Fruit fly (Drosophila melanogaster) whole organism, embryonic: ENCODE results near the gene mts.
A peak's percentile ranks its signal among the peaks of the same experiment; 100 is the strongest.

ENCODE experiments used
- Ada2b ChIP-seq: fragments of 200-800 bp; sonication (Bioruptor generic); IDR thresholded peaks from 2 replicates; pipeline ENCODE4 v1.3.6; 2022; ENCODE audit warnings: missing biosample characterization, missing genetic modification characterization
- Adf1 ChIP-seq: fragments of 200-800 bp; sonication (Bioruptor generic); IDR thresholded peaks from 2 replicates; pipeline ENCODE4 v1.3.6; 2022; ENCODE audit warnings: missing biosample characterization, missing genetic modification characterization
- B-H1 ChIP-seq: fragments of 200-800 bp; sonication (Bioruptor generic); IDR thresholded peaks from 3 replicates; pipeline ENCODE4 v1.3.6; 2022; ENCODE audit warnings: missing biosample characterization, missing genetic modification characterization
- Bgb ChIP-seq: fragments of 200-800 bp; sonication (Bioruptor generic); IDR thresholded peaks from 2 replicates; pipeline ENCODE4 v1.3.6; 2022; ENCODE audit warnings: missing biosample characterization, missing genetic modification characterization; ENCODE audit not compliant: partially characterized antibody
- Bteb2 ChIP-seq: fragments of 200-800 bp; sonication (Bioruptor generic); optimal IDR thresholded peaks from 2 replicates; lab custom pipeline; 2016; ENCODE audit warnings: missing biosample characterization, missing genetic modification characterization
- CG10274 ChIP-seq: fragments of 200-800 bp; sonication (Bioruptor generic); optimal IDR thresholded peaks from 3 replicates; lab custom pipeline; 2017; ENCODE audit warnings: missing biosample characterization, mild to moderate bottlenecking, missing genetic modification characterization
- CG10959 ChIP-seq: fragments of 200-800 bp; sonication (Bioruptor generic); IDR thresholded peaks from 2 replicates; pipeline ENCODE4 v1.3.6; 2022; ENCODE audit warnings: missing biosample characterization, missing genetic modification characterization
- CG11093 ChIP-seq: fragments of 200-800 bp; sonication (Bioruptor generic); IDR thresholded peaks from 3 replicates; pipeline ENCODE4 v1.3.6; 2022; ENCODE audit warnings: missing biosample characterization, missing genetic modification characterization
- CG13775 ChIP-seq: fragments of 200-800 bp; sonication (Bioruptor generic); optimal IDR thresholded peaks from 3 replicates; lab custom pipeline; 2017; ENCODE audit warnings: missing biosample characterization, mild to moderate bottlenecking, missing genetic modification characterization
- CG13894 ChIP-seq: fragments of 200-800 bp; sonication (Bioruptor generic); optimal IDR thresholded peaks from 3 replicates; lab custom pipeline; 2018; ENCODE audit warnings: missing biosample characterization, mild to moderate bottlenecking, missing genetic modification characterization, moderate library complexity
- CG14014 ChIP-seq: fragments of 200-800 bp; sonication (Bioruptor generic); IDR thresholded peaks from 2 replicates; pipeline ENCODE4 v1.3.6; 2022; ENCODE audit warnings: missing biosample characterization, missing genetic modification characterization
- CG14050 ChIP-seq: fragments of 200-800 bp; sonication (Bioruptor generic); IDR thresholded peaks from 3 replicates; pipeline ENCODE4 v1.3.6; 2022; ENCODE audit warnings: missing biosample characterization, missing genetic modification characterization
- CG14667 ChIP-seq: fragments of 200-800 bp; sonication (Bioruptor generic); IDR thresholded peaks from 2 replicates; pipeline ENCODE4 v1.3.6; 2022; ENCODE audit warnings: missing biosample characterization, missing genetic modification characterization
- CG1647 ChIP-seq: fragments of 200-800 bp; sonication (Bioruptor generic); optimal IDR thresholded peaks from 3 replicates; lab custom pipeline; 2016; ENCODE audit warnings: missing biosample characterization, missing genetic modification characterization
- CG17912 ChIP-seq: fragments of 200-800 bp; sonication (Bioruptor generic); optimal IDR thresholded peaks from 2 replicates; lab custom pipeline; 2018; ENCODE audit warnings: missing biosample characterization, mild to moderate bottlenecking, missing genetic modification characterization
- CG3407 ChIP-seq: fragments of 200-800 bp; sonication (Bioruptor generic); optimal IDR thresholded peaks from 2 replicates; lab custom pipeline; 2018; ENCODE audit warnings: missing biosample characterization, mild to moderate bottlenecking, missing genetic modification characterization
- CG42726 ChIP-seq: fragments of 200-800 bp; sonication (Bioruptor generic); IDR thresholded peaks from 2 replicates; pipeline ENCODE4 v1.3.6; 2022; ENCODE audit warnings: missing biosample characterization, missing genetic modification characterization; ENCODE audit not compliant: partially characterized antibody
- CG4424 ChIP-seq: fragments of 200-800 bp; sonication (Bioruptor generic); optimal IDR thresholded peaks from 3 replicates; lab custom pipeline; 2016; ENCODE audit warnings: missing biosample characterization, missing genetic modification characterization
- CG6683 ChIP-seq: fragments of 200-800 bp; sonication (Bioruptor generic); optimal IDR thresholded peaks from 2 replicates; lab custom pipeline; 2017; ENCODE audit warnings: missing biosample characterization, mild to moderate bottlenecking, missing genetic modification characterization, missing genetic modification reagents
- CG8924 ChIP-seq: fragments of 200-800 bp; optimal IDR thresholded peaks from 3 replicates; lab custom pipeline; 2019; ENCODE audit warnings: missing biosample characterization, mild to moderate bottlenecking, missing genetic modification characterization, moderate library complexity
- Dp ChIP-seq: fragments of 200-800 bp; sonication (Bioruptor generic); optimal IDR thresholded peaks from 2 replicates; lab custom pipeline; 2018; ENCODE audit warnings: missing biosample characterization, mild to moderate bottlenecking, missing genetic modification characterization, moderate library complexity
- Myb ChIP-seq: fragments of 200-800 bp; sonication (Bioruptor generic); optimal IDR thresholded peaks from 2 replicates; lab custom pipeline; 2016; ENCODE audit warnings: missing biosample characterization, missing genetic modification characterization
- Nf-YA ChIP-seq: fragments of 200-800 bp; sonication (Bioruptor generic); IDR thresholded peaks from 2 replicates; pipeline ENCODE4 v1.3.6; 2022; ENCODE audit warnings: missing biosample characterization, missing genetic modification characterization
- Opbp ChIP-seq: fragments of 200-800 bp; sonication (Bioruptor generic); IDR thresholded peaks from 3 replicates; pipeline ENCODE4 v1.3.6; 2022; ENCODE audit warnings: missing biosample characterization, missing genetic modification characterization; ENCODE audit not compliant: partially characterized antibody
- Sry-δ ChIP-seq: fragments of 200-800 bp; sonication (Bioruptor generic); optimal IDR thresholded peaks from 2 replicates; lab custom pipeline; 2016; ENCODE audit warnings: missing biosample characterization, missing genetic modification characterization
- TFAM ChIP-seq: fragments of 200-800 bp; sonication (Bioruptor generic); optimal IDR thresholded peaks from 2 replicates; lab custom pipeline; 2017; ENCODE audit warnings: missing biosample characterization, missing genetic modification characterization, inconsistent platforms
- Trl ChIP-seq, 3 experiments: fragments of >200 bp in 2 of 3; fragments of 200-800 bp in 1 of 3; sonication (Bioruptor generic) in 1 of 3; optimal IDR thresholded peaks; 2 replicates in 1 of 3; 3 replicates in 2 of 3; lab custom pipeline; 2016 to 2017; ENCODE audit warnings: missing biosample characterization in 1 of 3, missing genetic modification characterization in 1 of 3
- ac ChIP-seq: fragments of 200-800 bp; sonication (Bioruptor generic); optimal IDR thresholded peaks from 3 replicates; lab custom pipeline; 2017; ENCODE audit warnings: missing biosample characterization, mild to moderate bottlenecking, missing genetic modification characterization
- chinmo ChIP-seq: fragments of 200-800 bp; sonication (Bioruptor generic); IDR thresholded peaks from 4 replicates; pipeline ENCODE4 v1.3.6; 2022; ENCODE audit warnings: missing biosample characterization, missing genetic modification characterization; ENCODE audit not compliant: partially characterized antibody
- cwo ChIP-seq: fragments of 200-800 bp; sonication (Bioruptor generic); optimal IDR thresholded peaks from 3 replicates; lab custom pipeline; 2017; ENCODE audit warnings: missing biosample characterization, missing genetic modification characterization, mild to moderate bottlenecking, moderate library complexity, missing genetic modification reagents
- dan ChIP-seq: fragments of 200-800 bp; sonication (Bioruptor generic); IDR thresholded peaks from 2 replicates; pipeline ENCODE4 v1.3.6; 2022; ENCODE audit warnings: missing biosample characterization, missing genetic modification characterization
- disco-r ChIP-seq: fragments of 200-800 bp; sonication (Bioruptor generic); optimal IDR thresholded peaks from 2 replicates; lab custom pipeline; 2016; ENCODE audit warnings: missing biosample characterization, missing genetic modification characterization
- ems ChIP-seq: fragments of 200-800 bp; sonication (Bioruptor generic); optimal IDR thresholded peaks from 3 replicates; lab custom pipeline; 2016; ENCODE audit warnings: missing biosample characterization, missing genetic modification characterization
- exex ChIP-seq: fragments of 200-800 bp; sonication (Bioruptor generic); optimal IDR thresholded peaks from 4 replicates; lab custom pipeline; 2018; ENCODE audit warnings: missing biosample characterization, mild to moderate bottlenecking, missing genetic modification characterization, moderate library complexity
- gce ChIP-seq: fragments of 200-800 bp; sonication (Bioruptor generic); IDR thresholded peaks from 3 replicates; pipeline ENCODE4 v1.3.6; 2022; ENCODE audit warnings: missing biosample characterization, missing genetic modification characterization
- gcm2 ChIP-seq: fragments of 200-800 bp; sonication (Bioruptor generic); optimal IDR thresholded peaks from 2 replicates; lab custom pipeline; 2016; ENCODE audit warnings: missing biosample characterization, missing genetic modification characterization
- inv ChIP-seq: fragments of 200-800 bp; sonication (Bioruptor generic); IDR thresholded peaks from 2 replicates; pipeline ENCODE4 v1.3.6; 2022; ENCODE audit warnings: missing biosample characterization, missing genetic modification characterization; ENCODE audit not compliant: partially characterized antibody
- kni ChIP-seq: fragments of 200-800 bp; sonication (Bioruptor generic); optimal IDR thresholded peaks from 3 replicates; lab custom pipeline; 2017; ENCODE audit warnings: mild to moderate bottlenecking, missing biosample characterization, missing genetic modification reagents, missing genetic modification characterization
- nerfin-2 ChIP-seq: fragments of 200-800 bp; sonication (Bioruptor generic); IDR thresholded peaks from 2 replicates; pipeline ENCODE4 v1.3.6; 2022; ENCODE audit warnings: missing biosample characterization, missing genetic modification characterization; ENCODE audit not compliant: partially characterized antibody
- pan ChIP-seq, 4 experiments: fragments of >200 bp in 3 of 4; fragments of 200-800 bp in 1 of 4; sonication (Bioruptor generic) in 1 of 4; optimal IDR thresholded peaks in 3 of 4; IDR thresholded peaks in 1 of 4; 2 replicates each; pipeline versions ENCODE4 v1.3.6 to Lab custom; 2017 to 2022; ENCODE audit warnings: missing biosample characterization in 2 of 4, missing genetic modification characterization in 2 of 4, mixed read lengths in 1 of 4
- pum ChIP-seq: fragments of 200-800 bp; sonication (Bioruptor generic); optimal IDR thresholded peaks from 2 replicates; lab custom pipeline; 2016; ENCODE audit warnings: missing biosample characterization, missing genetic modification characterization
- pzg ChIP-seq: fragments of 200-800 bp; sonication (Bioruptor generic); optimal IDR thresholded peaks from 3 replicates; lab custom pipeline; 2018; ENCODE audit warnings: missing biosample characterization, mild to moderate bottlenecking, missing genetic modification characterization, moderate library complexity
- repo ChIP-seq: fragments of 200-800 bp; sonication (Bioruptor generic); optimal IDR thresholded peaks from 2 replicates; lab custom pipeline; 2016; ENCODE audit warnings: missing biosample characterization, missing genetic modification characterization
- sens ChIP-seq: fragments of 200-800 bp; sonication (Bioruptor generic); peaks from one replicate; lab custom pipeline; 2016; ENCODE audit warnings: missing biosample characterization, missing genetic modification characterization
- sisA ChIP-seq: fragments of 200-800 bp; sonication (Bioruptor generic); IDR thresholded peaks from 2 replicates; pipeline ENCODE4 v1.3.6; 2022; ENCODE audit warnings: missing biosample characterization, missing genetic modification characterization
- slou ChIP-seq: fragments of 200-800 bp; sonication (Bioruptor generic); optimal IDR thresholded peaks from 3 replicates; lab custom pipeline; 2016; ENCODE audit warnings: missing biosample characterization, missing genetic modification characterization
- sqz ChIP-seq: fragments of 200-800 bp; sonication (Bioruptor generic); optimal IDR thresholded peaks from 3 replicates; lab custom pipeline; 2018; ENCODE audit warnings: missing biosample characterization, mild to moderate bottlenecking, missing genetic modification characterization
- stc ChIP-seq: fragments of 200-800 bp; sonication (Bioruptor generic); IDR thresholded peaks from 2 replicates; pipeline ENCODE4 v1.3.6; 2022; ENCODE audit warnings: missing biosample characterization, missing genetic modification characterization
- vnd ChIP-seq: fragments of 200-800 bp; sonication (Bioruptor generic); IDR thresholded peaks from 3 replicates; pipeline ENCODE4 v1.3.6; 2022; ENCODE audit warnings: missing biosample characterization, missing genetic modification characterization; ENCODE audit not compliant: partially characterized antibody
- vvl ChIP-seq: fragments of 200-800 bp; sonication (Bioruptor generic); IDR thresholded peaks from 2 replicates; pipeline ENCODE4 v1.3.6; 2022; ENCODE audit warnings: missing biosample characterization, missing genetic modification characterization
- zfh2 ChIP-seq: fragments of 200-800 bp; sonication (Bioruptor generic); optimal IDR thresholded peaks from 2 replicates; lab custom pipeline; 2016; ENCODE audit warnings: missing biosample characterization, missing genetic modification characterization

The mts gene

dm6 chr2L:7872680-7873079, 45.2 kb downstream of the mts start (continued):
- no peak for TF ChIP-seq ems (GFP tag; lab: Kevin White, UChicago)
- no peak for TF ChIP-seq sqz (GFP tag; lab: Kevin White, UChicago)
- no peak for TF ChIP-seq CG10959
- TF ChIP-seq pum = no peak
- TF ChIP-seq CG10274 = no peak
- no peak for TF ChIP-seq Ada2b (GFP tag; lab: Robert Waterston, UW)
- TF ChIP-seq inv = peak; percentile 39; the same call in 1 of the 2 replicates
- TF ChIP-seq cwo = no peak
- TF ChIP-seq CG14667 = no peak
- TF ChIP-seq zfh2 (GFP tag; lab: Kevin White, UChicago) = no peak
- TF ChIP-seq gce (GFP tag; lab: Robert Waterston, UW) = no peak
- TF ChIP-seq sens (GFP tag; lab: Kevin White, UChicago) = peak; percentile 3
- no peak for TF ChIP-seq Sry-δ (GFP tag; lab: Kevin White, UChicago)
- TF ChIP-seq dan (GFP tag; lab: Robert Waterston, UW) = no peak
- no peak for TF ChIP-seq CG11093 (GFP tag; lab: Robert Waterston, UW)
- no peak for TF ChIP-seq CG14014 (GFP tag; lab: Robert Waterston, UW)
- no peak for TF ChIP-seq CG3407
- TF ChIP-seq vnd (GFP tag; lab: Robert Waterston, UW) = peak; percentile 84
- no peak for TF ChIP-seq disco-r (GFP tag; lab: Kevin White, UChicago)
- no peak for TF ChIP-seq Dp (GFP tag; lab: Kevin White, UChicago)
- no peak for TF ChIP-seq gcm2 (GFP tag; lab: Kevin White, UChicago)
- no peak for TF ChIP-seq CG4424 (GFP tag; lab: Kevin White, UChicago)
- no peak for TF ChIP-seq slou (GFP tag; lab: Kevin White, UChicago)
- no peak for TF ChIP-seq vvl (GFP tag; lab: Robert Waterston, UW)
- TF ChIP-seq TFAM (GFP tag; lab: Kevin White, UChicago) = no peak
- no peak for TF ChIP-seq pan (optimal IDR thresholded peaks at IDR 0.05; lab: Kevin White, UChicago)
- no peak for TF ChIP-seq pan (GFP tag; optimal IDR thresholded peaks at IDR 0.05 in 1 of 2, IDR thresholded peaks at IDR 0.05 in 1 of 2)
- no peak for TF ChIP-seq CG8924 (tag; lab: Kevin White, UChicago)
- no peak for TF ChIP-seq ac
- TF ChIP-seq CG1647 = no peak
- peak; percentile 92 for TF ChIP-seq Opbp (GFP tag; lab: Robert Waterston, UW)
- no peak for TF ChIP-seq Bteb2 (GFP tag; lab: Kevin White, UChicago)
- no peak for TF ChIP-seq B-H1 (GFP tag; lab: Robert Waterston, UW)
- peak; percentile 50; the same call in 1 of the 2 replicates for TF ChIP-seq stc
- TF ChIP-seq Nf-YA (GFP tag; lab: Robert Waterston, UW) = no peak
- peak; percentile 44; the same call in 1 of the 4 replicates for TF ChIP-seq chinmo (GFP tag; lab: Robert Waterston, UW)
- no peak for TF ChIP-seq CG13894 (tag; lab: Kevin White, UChicago)
- TF ChIP-seq CG42726 (GFP tag; lab: Robert Waterston, UW) = peak; percentile 87
- TF ChIP-seq nerfin-2 (GFP tag; lab: Robert Waterston, UW) = peak; percentile 94
- TF ChIP-seq repo (GFP tag; lab: Kevin White, UChicago) = no peak
- no peak for TF ChIP-seq Trl (optimal IDR thresholded peaks at IDR 0.05; lab: Kevin White, UChicago)
- TF ChIP-seq Trl (GFP tag; optimal IDR thresholded peaks at IDR 0.05; lab: Kevin White, UChicago) = no peak
- TF ChIP-seq sisA = no peak
- TF ChIP-seq CG13775 (GFP tag; lab: Kevin White, UChicago) = no peak
- TF ChIP-seq kni (GFP tag; lab: Kevin White, UChicago) = no peak
- peak; percentile 88 for TF ChIP-seq Bgb
- no peak for TF ChIP-seq exex (tag; lab: Kevin White, UChicago)
- TF ChIP-seq Adf1 (GFP tag; lab: Robert Waterston, UW) = no peak
- no peak for TF ChIP-seq Myb (GFP tag; lab: Kevin White, UChicago)
- no peak for TF ChIP-seq CG17912 (GFP tag; lab: Kevin White, UChicago)
- TF ChIP-seq pzg (GFP tag; lab: Kevin White, UChicago) = no peak
- no peak for TF ChIP-seq CG14050 (GFP tag; lab: Robert Waterston, UW)
- no peak for TF ChIP-seq CG6683 (GFP tag; lab: Kevin White, UChicago)
